Worm (Caenorhabditis elegans) whole organism, late embryonic: Measurements from ENCODE around the gene dmsr-16.

Experiments used
- C08G9.2 ChIP-seq: sonication (generic microtip); optimal IDR thresholded peaks from 2 replicates; lab custom pipeline; 2016; ENCODE audit warnings: mild to moderate bottlenecking, missing genetic modification characterization, moderate library complexity, missing compliant biosample characterization
- ama-1 ChIP-seq: fragments of 150-350 bp; optimal IDR thresholded peaks from 2 replicates; lab custom pipeline; 2014
- ceh-24 ChIP-seq: sonication (generic microtip); optimal IDR thresholded peaks from 2 replicates; lab custom pipeline; 2016; ENCODE audit warnings: mild to moderate bottlenecking, missing genetic modification characterization, missing compliant biosample characterization
- dve-1 ChIP-seq: sonication (generic microtip); optimal IDR thresholded peaks from 2 replicates; lab custom pipeline; 2017; ENCODE audit warnings: antibody characterized with exemption, mild to moderate bottlenecking, missing genetic modification characterization, missing compliant biosample characterization
- hlh-13 ChIP-seq: fragments of 200-800 bp; sonication (Bioruptor generic); optimal IDR thresholded peaks from 2 replicates; lab custom pipeline; 2018; ENCODE audit warnings: mild to moderate bottlenecking, missing genetic modification characterization, missing compliant biosample characterization
- pag-3 ChIP-seq: sonication (generic microtip); optimal IDR thresholded peaks from 2 replicates; lab custom pipeline; 2016; ENCODE audit warnings: missing compliant biosample characterization, missing genetic modification characterization, borderline replicate concordance
- pqm-1 ChIP-seq: sonication (generic microtip); optimal IDR thresholded peaks from 2 replicates; lab custom pipeline; 2016; ENCODE audit warnings: missing genetic modification characterization, missing compliant biosample characterization
- pros-1 ChIP-seq: fragments of 150-350 bp; optimal IDR thresholded peaks from 2 replicates; lab custom pipeline; 2014; ENCODE audit warnings: missing biosample characterization, missing genetic modification reagents, missing genetic modification characterization
- rnt-1 ChIP-seq: sonication (generic microtip); optimal IDR thresholded peaks from 2 replicates; lab custom pipeline; 2016; ENCODE audit warnings: missing genetic modification characterization, missing compliant biosample characterization
- tbx-2 ChIP-seq: sonication (generic microtip); optimal IDR thresholded peaks from 2 replicates; lab custom pipeline; 2016; ENCODE audit warnings: missing genetic modification characterization, missing compliant biosample characterization

DNA sequence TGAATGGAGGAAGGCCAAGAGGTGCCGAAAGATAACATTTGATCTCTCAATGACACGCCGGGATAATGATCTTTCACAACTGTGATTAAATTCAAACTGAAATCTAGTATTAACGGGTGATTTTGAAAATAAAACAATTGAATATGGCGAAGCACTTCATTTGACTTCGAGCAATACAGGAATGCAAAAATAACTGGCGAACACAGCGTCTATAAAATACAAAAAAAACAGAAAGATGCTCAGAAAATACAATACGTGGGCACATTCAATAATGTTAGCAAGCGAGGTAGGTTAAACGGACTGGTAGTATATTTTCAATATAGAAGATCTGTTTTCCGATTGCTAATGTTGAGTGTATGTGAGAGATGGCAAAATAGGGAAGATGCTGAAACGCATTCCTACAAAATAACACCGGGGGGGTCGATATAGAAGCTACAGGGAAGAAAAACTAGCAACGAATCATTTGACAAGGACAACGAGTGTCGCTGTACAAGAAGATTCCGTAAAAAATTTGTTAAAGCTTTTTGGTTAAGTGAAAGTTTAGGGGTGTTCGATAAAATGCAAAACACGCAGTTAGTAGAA, 25.7 kb downstream of the dmsr-16 start:
- no peak for TF ChIP-seq rnt-1 (tag; lab: Kevin White, UChicago)
- TF ChIP-seq pqm-1 (tag; lab: Kevin White, UChicago), result no peak
- no peak for TF ChIP-seq ceh-24 (tag; lab: Kevin White, UChicago)
- TF ChIP-seq C08G9.2 (tag; lab: Kevin White, UChicago), result no peak
- no peak for TF ChIP-seq pros-1
- no peak for TF ChIP-seq ama-1 (lab: Kevin White, UChicago)
- no peak for TF ChIP-seq tbx-2 (tag; lab: Kevin White, UChicago)
- TF ChIP-seq pag-3, result no peak
- no peak for TF ChIP-seq dve-1 (tag; lab: Kevin White, UChicago)
- TF ChIP-seq hlh-13, result no peak
